Worm (Caenorhabditis elegans) whole organism, L1 larva: ENCODE data around the gene T26C5.3.

ENCODE experiments used
- lsy-2 ChIP-seq, 2 experiments: fragments of 150-350 bp; optimal IDR thresholded peaks; 2 replicates each; lab custom pipeline; 2014; ENCODE audit warnings: missing biosample characterization in 2 of 2, missing genetic modification characterization in 2 of 2
- ztf-11 ChIP-seq, 2 experiments: sonication (generic microtip); optimal IDR thresholded peaks; 2 replicates each; lab custom pipeline; 2016 to 2017; ENCODE audit warnings: missing genetic modification characterization in 2 of 2, missing biosample characterization in 1 of 2, missing compliant biosample characterization in 1 of 2

ce11 chrII:9280846-9281245 is 44.5 kb downstream of the T26C5.3 start:
- TF ChIP-seq ztf-11 (tag; optimal IDR thresholded peaks at IDR 0.05; lab: Kevin White, UChicago): no peak
- TF ChIP-seq lsy-2 (tag; optimal IDR thresholded peaks at IDR 0.05; lab: Kevin White, UChicago): no peak
